Fruit fly (Drosophila melanogaster): Measurements from ENCODE around the gene SmydA-9.

SmydA-9 gene

dm6 chrX:9251212-9251877, 40.7 kb upstream of the SmydA-9 start (continued):
- peak; percentile 49 for TF ChIP-seq CG10631 (GFP tag; optimal IDR thresholded peaks at IDR 0.05)
- peak; percentile 30; the same call in 2 of the 3 replicates for TF ChIP-seq CG8119 (GFP tag; IDR thresholded peaks at IDR 0.05)
- TF ChIP-seq CG11762 (GFP tag; optimal IDR thresholded peaks at IDR 0.05; ENCODE audit: insufficient read depth): peak; percentile 24
- peak; percentile 88 for TF ChIP-seq Eip78C (GFP tag)
- TF ChIP-seq CG6854 (GFP tag; optimal IDR thresholded peaks at IDR 0.05): no peak
- peak; percentile 59 for TF ChIP-seq CG11902 (GFP tag; optimal IDR thresholded peaks at IDR 0.05)
- peak; percentile 51 for TF ChIP-seq Ets96B (tag; optimal IDR thresholded peaks at IDR 0.05)
- TF ChIP-seq Ets21C (GFP tag; optimal IDR thresholded peaks at IDR 0.05): peak; percentile 39
- TF ChIP-seq lz (GFP tag; optimal IDR thresholded peaks at IDR 0.05): peak; percentile 85
- TF ChIP-seq CG32006 (GFP tag; optimal IDR thresholded peaks at IDR 0.05): peak; percentile 74
- peak; percentile 31 for TF ChIP-seq spab (GFP tag; optimal IDR thresholded peaks at IDR 0.05)
- peak; percentile 72 for TF ChIP-seq Sox102F (GFP tag; optimal IDR thresholded peaks at IDR 0.05)
- peak; percentile 54 for TF ChIP-seq CG6808 (GFP tag; optimal IDR thresholded peaks at IDR 0.05)
- TF ChIP-seq Hr4 (GFP tag; optimal IDR thresholded peaks at IDR 0.05): peak; percentile 54
- peak; percentile 78 for TF ChIP-seq CG6163 (GFP tag; IDR thresholded peaks at IDR 0.05)
- TF ChIP-seq Blimp-1 (GFP tag; optimal IDR thresholded peaks at IDR 0.05): peak; percentile 10
- peak; percentile 67 for TF ChIP-seq CG31627 (GFP tag; optimal IDR thresholded peaks at IDR 0.05)
- peak; percentile 68 for TF ChIP-seq CG10669 (GFP tag; optimal IDR thresholded peaks at IDR 0.05)
- no peak for TF ChIP-seq Lpt (GFP tag; optimal IDR thresholded peaks at IDR 0.05)
- TF ChIP-seq CG1621 (tag; optimal IDR thresholded peaks at IDR 0.05): peak; percentile 56
- peak; percentile 73 for TF ChIP-seq pdm3 (GFP tag; optimal IDR thresholded peaks at IDR 0.05)
- TF ChIP-seq Hr39 (GFP tag; optimal IDR thresholded peaks at IDR 0.05): peak; percentile 74

- peak; percentile 31 to 62 for TF ChIP-seq ss (GFP tag; optimal IDR thresholded peaks at IDR 0.05)
- TF ChIP-seq Eip93F (GFP tag; optimal IDR thresholded peaks at IDR 0.05): no peak
- TF ChIP-seq achi (GFP tag; optimal IDR thresholded peaks at IDR 0.05): peak; percentile 6
- peak; percentile 49 for TF ChIP-seq svp (GFP tag)
- peak; percentile 3 for TF ChIP-seq vri (GFP tag; optimal IDR thresholded peaks at IDR 0.05)
- no peak for TF ChIP-seq spab (GFP tag; optimal IDR thresholded peaks at IDR 0.05)
- TF ChIP-seq topi (GFP tag; optimal IDR thresholded peaks at IDR 0.05): peak; percentile 20
- TF ChIP-seq CG9139 (GFP tag; optimal IDR thresholded peaks at IDR 0.05): peak; percentile 26
- peak; percentile 56 for TF ChIP-seq CG3919 (GFP tag; optimal IDR thresholded peaks at IDR 0.05)
- TF ChIP-seq dsx (GFP tag; optimal IDR thresholded peaks at IDR 0.05; ENCODE audit: poor library complexity, severe bottlenecking): peak; percentile 87
- TF ChIP-seq CG6163 (GFP tag; IDR thresholded peaks at IDR 0.05): peak; percentile 56; the same call in 1 of the 3 replicates
- peak; percentile 78 for TF ChIP-seq fkh (GFP tag; optimal IDR thresholded peaks at IDR 0.05)
- TF ChIP-seq net (GFP tag; optimal IDR thresholded peaks at IDR 0.05): peak; percentile 14
- TF ChIP-seq Gug (GFP tag; IDR thresholded peaks at IDR 0.05): no peak
- TF ChIP-seq Sox15 (GFP tag; optimal IDR thresholded peaks at IDR 0.05): no peak
- TF ChIP-seq CG6854 (GFP tag; optimal IDR thresholded peaks at IDR 0.05): peak; percentile 43
- TF ChIP-seq fd85E (GFP tag; optimal IDR thresholded peaks at IDR 0.05): no peak
- peak; percentile 57; the same call in 2 of the 3 replicates for TF ChIP-seq eg (GFP tag; IDR thresholded peaks at IDR 0.05)
- TF ChIP-seq lz (GFP tag; optimal IDR thresholded peaks at IDR 0.05): peak; percentile 31
- peak; percentile 33 for TF ChIP-seq Sox102F (GFP tag; optimal IDR thresholded peaks at IDR 0.05)
- TF ChIP-seq Met (GFP tag; optimal IDR thresholded peaks at IDR 0.05): peak; percentile 38
- TF ChIP-seq esn (GFP tag; optimal IDR thresholded peaks at IDR 0.05): peak; percentile 5
- TF ChIP-seq Sox14 (GFP tag; optimal IDR thresholded peaks at IDR 0.05): peak; percentile 54
- TF ChIP-seq CG15336 (GFP tag; IDR thresholded peaks at IDR 0.05): peak; percentile 37; the same call in 1 of the 2 replicates
- no peak for TF ChIP-seq Hr38 (GFP tag; optimal IDR thresholded peaks at IDR 0.05)
These were observed 39.6 kb upstream of the SmydA-9 start, which contains the start of gene CG17754 for dm6 chrX:9250161-9250831. Gene CG17754, plus strand, starts transcription at chrX:9250420.
